Worm (Caenorhabditis elegans): ENCODE measurements around the gene T21E8.6.

- TF ChIP-seq unc-62 (GFP tag; optimal IDR thresholded peaks at IDR 0.05) (no peak), snpc-4 (tag; optimal IDR thresholded peaks at IDR 0.05) (no peak), pha-4 (tag; optimal IDR thresholded peaks at IDR 0.05) (no peak), nhr-76 (tag; optimal IDR thresholded peaks at IDR 0.05) (no peak), cnd-1 (tag; optimal IDR thresholded peaks at IDR 0.05) (no peak), elt-3 (tag; optimal IDR thresholded peaks at IDR 0.05) (no peak), nhr-237 (tag; optimal IDR thresholded peaks at IDR 0.05) (no peak), nhr-12 (tag; optimal IDR thresholded peaks at IDR 0.05) (no peak)
Measured at ce11 chrX:10846898-10847297, 35.2 kb upstream of the T21E8.6 start.
